Worm (Caenorhabditis elegans) whole organism, L3 larva: ENCODE results near the gene try-11.

ENCODE experiments used
- R02D3.7 ChIP-seq: fragments of 150-350 bp; optimal IDR thresholded peaks from 2 replicates; lab custom pipeline; 2014; ENCODE audit warnings: missing biosample characterization, missing genetic modification characterization
- aly-2 ChIP-seq: fragments of 150-350 bp; optimal IDR thresholded peaks from 2 replicates; lab custom pipeline; 2014; ENCODE audit warnings: missing biosample characterization, missing genetic modification characterization
- ceh-28 ChIP-seq: fragments of 150-350 bp; optimal IDR thresholded peaks from 2 replicates; lab custom pipeline; 2014; ENCODE audit warnings: missing biosample characterization, missing genetic modification reagents, missing genetic modification characterization
- ceh-82 ChIP-seq: fragments of 150-350 bp; optimal IDR thresholded peaks from 2 replicates; lab custom pipeline; 2014; ENCODE audit warnings: missing biosample characterization, missing genetic modification characterization
- daf-12 ChIP-seq: fragments of 150-350 bp; optimal IDR thresholded peaks from 2 replicates; lab custom pipeline; 2014; ENCODE audit warnings: missing biosample characterization, missing genetic modification reagents, missing genetic modification characterization
- egl-5 ChIP-seq: fragments of 150-350 bp; optimal IDR thresholded peaks from 2 replicates; lab custom pipeline; 2017; ENCODE audit warnings: missing biosample characterization, missing genetic modification reagents, missing genetic modification characterization, inconsistent platforms
- elt-2 ChIP-seq: sonication (generic microtip); optimal IDR thresholded peaks from 2 replicates; lab custom pipeline; 2016; ENCODE audit warnings: missing genetic modification reagents, mild to moderate bottlenecking, missing genetic modification characterization, missing compliant biosample characterization
- eor-1 ChIP-seq, 2 experiments: fragments of 150-350 bp; optimal IDR thresholded peaks; 2 replicates each; lab custom pipeline; 2014 to 2018; ENCODE audit warnings: missing biosample characterization in 2 of 2, missing genetic modification characterization in 2 of 2
- fkh-10 ChIP-seq: sonication (generic microtip); optimal IDR thresholded peaks from 2 replicates; lab custom pipeline; 2017; ENCODE audit warnings: missing biosample characterization, missing genetic modification reagents, missing genetic modification characterization
- jun-1 ChIP-seq: fragments of 150-350 bp; optimal IDR thresholded peaks from 2 replicates; lab custom pipeline; 2014; ENCODE audit warnings: missing biosample characterization, missing genetic modification reagents, missing genetic modification characterization
- lin-39 ChIP-seq: fragments of 150-350 bp; optimal IDR thresholded peaks from 2 replicates; lab custom pipeline; 2018; ENCODE audit warnings: missing biosample characterization, missing genetic modification reagents, missing genetic modification characterization
- lsy-12 ChIP-seq: sonication (generic microtip); optimal IDR thresholded peaks from 2 replicates; lab custom pipeline; 2016; ENCODE audit warnings: mild to moderate bottlenecking, missing genetic modification characterization, missing compliant biosample characterization
- mml-1 ChIP-seq: fragments of 150-350 bp; sonication (generic microtip); optimal IDR thresholded peaks from 3 replicates; lab custom pipeline; 2014; ENCODE audit warnings: missing biosample characterization, missing genetic modification characterization
- nhr-12 ChIP-seq: fragments of 150-350 bp; optimal IDR thresholded peaks from 2 replicates; lab custom pipeline; 2014; ENCODE audit warnings: missing biosample characterization, missing genetic modification characterization
- nhr-25 ChIP-seq: sonication (generic microtip); optimal IDR thresholded peaks from 2 replicates; lab custom pipeline; 2017; ENCODE audit warnings: missing biosample characterization, missing genetic modification characterization
- nhr-28 ChIP-seq: fragments of 150-350 bp; optimal IDR thresholded peaks from 2 replicates; lab custom pipeline; 2014; ENCODE audit warnings: missing biosample characterization, missing genetic modification characterization
- sea-2 ChIP-seq: fragments of 150-350 bp; sonication (generic microtip); optimal IDR thresholded peaks from 4 replicates; lab custom pipeline; 2014; ENCODE audit warnings: missing biosample characterization, missing genetic modification reagents, missing genetic modification characterization
- skn-1 ChIP-seq: fragments of 150-350 bp; optimal IDR thresholded peaks from 2 replicates; lab custom pipeline; 2014; ENCODE audit warnings: missing biosample characterization, missing genetic modification characterization
- snpc-4 ChIP-seq: fragments of 150-350 bp; optimal IDR thresholded peaks from 2 replicates; lab custom pipeline; 2014; ENCODE audit warnings: missing biosample characterization, missing genetic modification characterization
- unc-39 ChIP-seq: sonication (generic microtip); optimal IDR thresholded peaks from 4 replicates; lab custom pipeline; 2017; ENCODE audit warnings: missing biosample characterization, missing genetic modification characterization

Gene try-11

DNA sequence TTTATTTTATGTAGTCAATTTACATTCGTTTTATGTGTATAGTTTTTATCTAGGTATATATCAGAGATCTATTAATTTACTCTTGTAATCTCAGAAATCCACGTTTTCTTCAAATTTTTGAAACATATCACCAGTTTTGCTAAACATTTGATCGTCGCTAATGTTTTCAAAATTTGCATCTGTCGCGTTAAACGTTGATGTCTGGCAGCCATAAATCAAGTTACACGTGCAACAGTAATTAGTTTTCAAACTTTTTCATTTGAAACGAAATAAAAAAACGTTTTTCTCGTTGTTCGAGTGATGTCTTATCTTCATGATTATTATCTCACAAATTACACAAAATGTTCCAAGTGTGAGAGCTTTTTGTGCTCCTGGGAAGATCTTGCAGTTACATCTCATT, 45.9 kb downstream of the try-11 start, which contains the start of gene srh-79:
srh-79 (plus strand) TSS at position 301 of the 400 bp plus-strand sequence.
- TF ChIP-seq mml-1 (no peak), lsy-12 (tag; lab: Kevin White, UChicago) (no peak), sea-2 (GFP tag; lab: Kevin White, UChicago) (no peak), aly-2 (tag; lab: Kevin White, UChicago) (no peak), lin-39 (tag; lab: Kevin White, UChicago) (no peak), daf-12 (tag; lab: Kevin White, UChicago) (no peak), eor-1 (tag; optimal IDR thresholded peaks at IDR 0.05; lab: Kevin White, UChicago) (no peak), egl-5 (tag; lab: Kevin White, UChicago) (no peak), snpc-4 (tag; lab: Kevin White, UChicago) (no peak), nhr-12 (no peak), elt-2 (no peak), R02D3.7 (tag; lab: Kevin White, UChicago) (no peak), skn-1 (tag; lab: Kevin White, UChicago) (no peak), unc-39 (tag; lab: Kevin White, UChicago) (no peak), jun-1 (no peak), fkh-10 (GFP tag; lab: Kevin White, UChicago) (no peak), nhr-28 (tag; lab: Kevin White, UChicago) (no peak), ceh-28 (tag; lab: Kevin White, UChicago) (no peak)

DNA sequence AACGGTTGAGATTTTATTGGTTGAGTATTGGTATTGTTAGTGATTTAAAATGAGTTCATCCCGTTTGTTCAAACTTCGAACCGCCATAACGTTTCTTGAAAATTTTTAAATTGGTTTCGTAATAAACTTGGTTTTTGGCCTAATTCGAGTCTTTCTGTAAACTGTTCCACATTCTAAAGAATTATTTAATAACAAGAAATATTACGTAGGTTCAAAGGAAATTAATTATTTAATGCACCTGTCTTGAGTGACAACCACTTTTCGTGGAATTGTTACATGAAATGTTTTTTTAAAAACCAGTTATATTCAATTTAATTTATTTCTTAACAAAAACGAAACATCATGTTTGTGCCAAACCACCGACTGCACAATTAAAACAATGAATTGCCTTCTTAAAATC, 49.7 kb downstream of the try-11 start:
- no peak for TF ChIP-seq ceh-82
- TF ChIP-seq eor-1 (tag; optimal IDR thresholded peaks at IDR 0.05; lab: Kevin White, UChicago): no peak
- TF ChIP-seq daf-12 (tag; lab: Kevin White, UChicago): no peak
- no peak for TF ChIP-seq nhr-25 (tag; lab: Kevin White, UChicago)
- TF ChIP-seq lin-39 (tag; lab: Kevin White, UChicago): no peak
